Worm (Caenorhabditis elegans) whole organism, mixed stage, embryonic: ENCODE results near the gene T26G10.1.

Experiments used
- blmp-1 ChIP-seq: fragments of 150-350 bp; optimal IDR thresholded peaks from 2 replicates; lab custom pipeline; 2014; ENCODE audit warnings: missing biosample characterization, missing genetic modification characterization
- ceh-83 ChIP-seq: fragments of 200-800 bp; sonication (Bioruptor generic); optimal IDR thresholded peaks from 2 replicates; lab custom pipeline; 2018; ENCODE audit warnings: mild to moderate bottlenecking, missing genetic modification characterization, missing compliant biosample characterization
- lin-13 ChIP-seq: fragments of 150-350 bp; optimal IDR thresholded peaks from 2 replicates; lab custom pipeline; 2014; ENCODE audit warnings: missing biosample characterization, missing genetic modification characterization
- lsy-2 ChIP-seq: fragments of 150-350 bp; optimal IDR thresholded peaks from 2 replicates; lab custom pipeline; 2014; ENCODE audit warnings: missing biosample characterization, missing genetic modification characterization
- nhr-2 ChIP-seq: fragments of 150-350 bp; optimal IDR thresholded peaks from 2 replicates; lab custom pipeline; 2014; ENCODE audit warnings: missing biosample characterization, missing genetic modification characterization
- nhr-28 ChIP-seq: fragments of 150-350 bp; optimal IDR thresholded peaks from 2 replicates; lab custom pipeline; 2014; ENCODE audit warnings: missing biosample characterization, missing genetic modification characterization
- nhr-76 ChIP-seq: sonication (generic microtip); optimal IDR thresholded peaks from 2 replicates; lab custom pipeline; 2017; ENCODE audit warnings: missing biosample characterization, missing genetic modification characterization
- snpc-4 ChIP-seq: fragments of 150-350 bp; optimal IDR thresholded peaks from 2 replicates; lab custom pipeline; 2014; ENCODE audit warnings: missing biosample characterization, missing genetic modification characterization
- tbx-8 ChIP-seq: fragments of 200-800 bp; sonication (Bioruptor generic); optimal IDR thresholded peaks from 2 replicates; lab custom pipeline; 2018; ENCODE audit warnings: mild to moderate bottlenecking, missing genetic modification characterization, moderate library complexity, missing compliant biosample characterization
- unc-62 ChIP-seq: fragments of 150-350 bp; optimal IDR thresholded peaks from 2 replicates; lab custom pipeline; 2014; ENCODE audit warnings: missing biosample characterization, missing genetic modification reagents, missing genetic modification characterization
- zip-8 ChIP-seq: fragments of 150-350 bp; optimal IDR thresholded peaks from 2 replicates; lab custom pipeline; 2014; ENCODE audit warnings: missing biosample characterization, missing genetic modification characterization
- ztf-11 ChIP-seq: fragments of 150-350 bp; optimal IDR thresholded peaks from 2 replicates; lab custom pipeline; 2014; ENCODE audit warnings: missing biosample characterization, missing genetic modification characterization

- TF ChIP-seq unc-62 (GFP tag; lab: Kevin White, UChicago) (no peak), ceh-83 (GFP tag; lab: Kevin White, UChicago) (no peak), nhr-28 (tag; lab: Kevin White, UChicago) (no peak), ztf-11 (no peak), snpc-4 (no peak), nhr-2 (tag; lab: Kevin White, UChicago) (no peak), tbx-8 (GFP tag; lab: Kevin White, UChicago) (no peak), lsy-2 (tag; lab: Kevin White, UChicago) (no peak), blmp-1 (tag; lab: Kevin White, UChicago) (no peak), lin-13 (tag; lab: Kevin White, UChicago) (no peak), zip-8 (tag; lab: Kevin White, UChicago) (no peak), nhr-76 (tag; lab: Kevin White, UChicago) (no peak)
Measured at ce11 chrIII:9383496-9383895, 22.9 kb downstream of the T26G10.1 start, which contains the start of gene tkr-1.
